Fruit fly (Drosophila melanogaster): ENCODE measurements around the gene beat-IIIa.
A peak's percentile ranks its signal among the peaks of the same experiment; 100 is the strongest.

Gene beat-IIIa

dm6 chr2L:17159641-17160040, 28.8 kb downstream of the beat-IIIa start (continued):
- TF ChIP-seq CG13424 (tag; optimal IDR thresholded peaks at IDR 0.05) = peak; percentile 34
- TF ChIP-seq CG34422 (GFP tag; IDR thresholded peaks at IDR 0.05) = no peak
- no peak for TF ChIP-seq CG7786 (GFP tag; optimal IDR thresholded peaks at IDR 0.05)
- peak; percentile 44 for TF ChIP-seq CG7839 (tag; optimal IDR thresholded peaks at IDR 0.05)
- TF ChIP-seq tll (GFP tag; optimal IDR thresholded peaks at IDR 0.05) = no peak
- peak; percentile 55 for TF ChIP-seq Fer1 (GFP tag; optimal IDR thresholded peaks at IDR 0.05)
- peak; percentile 6 for TF ChIP-seq PHDP (tag; optimal IDR thresholded peaks at IDR 0.05)
- TF ChIP-seq Antp (GFP tag; optimal IDR thresholded peaks at IDR 0.05) = no peak
- TF ChIP-seq mam (GFP tag; optimal IDR thresholded peaks at IDR 0.05) = peak; percentile 2
- TF ChIP-seq dpn (GFP tag; optimal IDR thresholded peaks at IDR 0.05) = peak in 1 of 2 experiments; percentile 3
- TF ChIP-seq Dp (GFP tag; optimal IDR thresholded peaks at IDR 0.05) = no peak
- no peak for TF ChIP-seq CG8290 (GFP tag; optimal IDR thresholded peaks at IDR 0.05)
- peak in 1 of 2 experiments; percentile 5 for TF ChIP-seq CG8290 (tag; optimal IDR thresholded peaks at IDR 0.05)
- no peak for TF ChIP-seq bbx (GFP tag; IDR thresholded peaks at IDR 0.05; ENCODE audit: partially characterized antibody)
- peak; percentile 53 for TF ChIP-seq CG15269 (tag; optimal IDR thresholded peaks at IDR 0.05)
- peak; percentile 43 for TF ChIP-seq CG12769 (tag; optimal IDR thresholded peaks at IDR 0.05)
- TF ChIP-seq CG32767 (GFP tag; IDR thresholded peaks at IDR 0.05) = peak; percentile 49; the same call in 1 of the 2 replicates
- TF ChIP-seq bcd (GFP tag; optimal IDR thresholded peaks at IDR 0.05) = peak; percentile 8
- no peak for TF ChIP-seq pfk (GFP tag; optimal IDR thresholded peaks at IDR 0.05)
- TF ChIP-seq Meics (GFP tag; optimal IDR thresholded peaks at IDR 0.05) = peak; percentile 38
- TF ChIP-seq CG1832 (GFP tag; optimal IDR thresholded peaks at IDR 0.05) = no peak
- TF ChIP-seq Gug (GFP tag; IDR thresholded peaks at IDR 0.05) = 0 out of 4 replicates have a peak, but pooled peaks have one; percentile 7
- TF ChIP-seq abd-A (tag; optimal IDR thresholded peaks at IDR 0.05) = peak; percentile 63
- peak; percentile 25 for TF ChIP-seq Sox102F (GFP tag; optimal IDR thresholded peaks at IDR 0.05)
- TF ChIP-seq CG2120 (GFP tag; optimal IDR thresholded peaks at IDR 0.05) = peak; percentile 52
- peak in 1 of 2 experiments; percentile 48 for TF ChIP-seq Hr51 (GFP tag; optimal IDR thresholded peaks at IDR 0.05)
- TF ChIP-seq dmrt99B (tag; optimal IDR thresholded peaks at IDR 0.05) = peak; percentile 49

dm6 chr2L:17163344-17163743, 32.5 kb downstream of the beat-IIIa start:
- no peak for TF ChIP-seq CG11247 (GFP tag; IDR thresholded peaks at IDR 0.05)
- peak; percentile 54 for TF ChIP-seq CTCF (GFP tag; optimal IDR thresholded peaks at IDR 0.05)

- TF ChIP-seq gt (GFP tag; IDR thresholded peaks at IDR 0.05) (no peak), nmo (GFP tag; optimal IDR thresholded peaks at IDR 0.05) (no peak)
Observed at dm6 chr2L:17173181-17173580, 42.4 kb downstream of the beat-IIIa start, which contains the start of gene CG34169. Gene CG34169 (plus strand): TSS chr2L:17173481.

- TF ChIP-seq NK7.1 (GFP tag; optimal IDR thresholded peaks at IDR 0.05) (no peak), Nf-YB (GFP tag; optimal IDR thresholded peaks at IDR 0.05) (no peak), Atf-2 (GFP tag; optimal IDR thresholded peaks at IDR 0.05) (no peak), CG9932 (GFP tag; IDR thresholded peaks at IDR 0.05) (no peak), CG1024 (GFP tag; IDR thresholded peaks at IDR 0.05) (no peak), CG13123 (GFP tag; optimal IDR thresholded peaks at IDR 0.05) (no peak)
Observed at dm6 chr2L:17176318-17176717, 45.5 kb downstream of the beat-IIIa start, which contains the start of gene Gr36a. Gene Gr36a (plus strand): TSS chr2L:17176618.
